Worm (Caenorhabditis elegans): Measurements from ENCODE around the gene ZC477.2.

ZC477.2 gene

DNA sequence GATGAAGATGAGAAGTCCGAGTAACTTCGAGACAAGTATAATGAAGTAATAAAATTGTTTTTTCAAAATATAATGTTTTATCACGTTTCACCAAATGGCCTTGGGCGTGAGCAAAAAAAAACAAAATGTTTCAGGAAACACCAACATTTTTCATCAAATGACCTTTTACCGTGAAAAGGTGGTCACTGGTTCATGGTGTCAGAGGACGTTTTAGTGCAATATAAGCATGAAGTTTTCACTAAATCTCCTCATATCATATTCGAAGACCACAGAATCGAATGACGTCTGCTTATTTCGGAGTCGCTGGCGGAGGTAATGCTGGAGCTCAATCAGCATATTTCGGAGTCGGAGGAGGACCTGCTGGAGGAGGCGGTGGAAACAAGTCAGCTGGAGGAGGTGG, 3.4 kb downstream of the ZC477.2 start, which contains the start of the genes ZC477.7 and ssq-3:
Gene ZC477.7 (minus strand): TSS at position 101 of the 400 bp plus-strand sequence.
Gene ssq-3 (plus strand): TSS at position 251 of the 400 bp plus-strand sequence.
- no peak for TF ChIP-seq tbx-11 (GFP tag; IDR thresholded peaks at IDR 0.05)
- TF ChIP-seq hmg-4 (GFP tag; optimal IDR thresholded peaks at IDR 0.05) = no peak
- no peak for TF ChIP-seq ets-7 (tag; optimal IDR thresholded peaks at IDR 0.05)
- TF ChIP-seq hmbx-1 (tag; optimal IDR thresholded peaks at IDR 0.05) = no peak
- no peak for TF ChIP-seq flt-1 (GFP tag; IDR thresholded peaks at IDR 0.05)
- TF ChIP-seq ceh-36 (tag; optimal IDR thresholded peaks at IDR 0.05) = no peak
- TF ChIP-seq B0310.2 (tag; optimal IDR thresholded peaks at IDR 0.05) = no peak
- no peak for TF ChIP-seq ceh-13 (GFP tag; optimal IDR thresholded peaks at IDR 0.05)
- no peak for TF ChIP-seq scrt-1 (GFP tag; IDR thresholded peaks at IDR 0.05)
- TF ChIP-seq tra-4 (tag; optimal IDR thresholded peaks at IDR 0.05) = no peak

DNA sequence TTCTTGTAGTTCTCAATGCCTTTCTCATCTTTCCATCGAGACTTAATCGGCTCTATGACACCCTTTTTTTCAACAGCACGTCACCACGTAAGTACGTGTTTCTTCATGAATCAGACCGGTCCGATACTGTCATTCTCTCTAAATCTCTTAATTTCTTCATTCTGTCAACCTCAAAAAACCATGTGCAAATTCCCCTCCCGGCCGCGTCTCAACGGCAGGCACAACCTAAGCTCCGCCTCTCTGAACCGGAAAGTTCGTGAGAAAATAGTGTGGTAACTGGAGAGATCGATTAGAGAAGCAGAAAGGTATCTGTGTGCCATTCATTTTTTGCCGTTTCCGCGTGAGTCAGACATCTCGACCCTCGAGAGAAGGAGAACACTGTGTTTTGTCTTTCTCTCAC, 6.6 kb downstream of the ZC477.2 start, which contains the start of gene nas-8:
Gene nas-8 (plus strand): TSS at position 301 of the 400 bp plus-strand sequence.
- TF ChIP-seq hnd-1 (tag; optimal IDR thresholded peaks at IDR 0.05) (no peak), aly-1 (tag; optimal IDR thresholded peaks at IDR 0.05) (no peak), tra-4 (tag; optimal IDR thresholded peaks at IDR 0.05) (no peak), pes-1 (GFP tag; IDR thresholded peaks at IDR 0.05) (no peak)

DNA sequence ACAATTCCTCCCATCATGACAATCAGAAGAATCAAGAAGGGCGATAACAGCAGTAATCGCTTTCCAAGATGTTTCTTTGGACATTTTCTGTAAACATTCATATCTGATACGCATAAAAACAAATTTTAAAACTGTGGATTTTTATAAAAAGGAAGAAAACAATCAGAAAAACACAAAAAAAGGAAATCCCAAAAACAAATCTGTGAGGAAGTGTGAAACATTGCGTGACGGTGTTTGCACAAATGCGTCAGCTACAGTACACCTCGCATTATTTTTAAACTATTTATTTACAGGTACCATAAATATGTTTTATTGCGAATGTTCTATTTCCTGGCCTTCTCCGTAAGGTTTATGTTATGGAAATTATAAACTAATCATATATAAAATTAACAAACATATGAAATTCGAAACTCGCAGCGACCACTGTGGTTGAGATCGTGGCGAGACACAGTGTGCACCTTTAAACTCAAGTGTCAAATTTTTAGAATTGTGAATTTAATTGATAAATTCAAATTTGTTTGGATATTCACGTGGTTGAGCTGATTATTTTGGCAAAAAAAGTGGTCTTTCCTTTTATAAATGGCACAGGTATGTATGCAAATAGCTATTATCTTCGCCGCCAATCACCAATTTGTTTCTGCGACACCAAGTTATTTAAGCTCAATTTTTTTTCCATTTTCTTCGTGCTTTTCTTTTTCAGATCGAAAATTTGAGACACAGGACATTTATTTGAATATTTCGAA, 13.5 kb downstream of the ZC477.2 start, which contains the start of the genes C34D4.10 and str-48:
Gene C34D4.10 (minus strand): TSS at position 101 of the 743 bp plus-strand sequence.
Gene str-48 (plus strand): TSS at position 693 of the 743 bp plus-strand sequence.
- TF ChIP-seq F13C5.2 (tag; optimal IDR thresholded peaks at IDR 0.05) = no peak
- TF ChIP-seq ceh-36 (tag; optimal IDR thresholded peaks at IDR 0.05) = no peak
- TF ChIP-seq sea-1 (GFP tag; conservative IDR thresholded peaks at IDR 0.05) = no peak
- no peak for TF ChIP-seq flt-1 (GFP tag; IDR thresholded peaks at IDR 0.05)
- no peak for TF ChIP-seq hmg-4 (GFP tag; optimal IDR thresholded peaks at IDR 0.05)
- TF ChIP-seq aly-1 (tag; optimal IDR thresholded peaks at IDR 0.05) = no peak

DNA sequence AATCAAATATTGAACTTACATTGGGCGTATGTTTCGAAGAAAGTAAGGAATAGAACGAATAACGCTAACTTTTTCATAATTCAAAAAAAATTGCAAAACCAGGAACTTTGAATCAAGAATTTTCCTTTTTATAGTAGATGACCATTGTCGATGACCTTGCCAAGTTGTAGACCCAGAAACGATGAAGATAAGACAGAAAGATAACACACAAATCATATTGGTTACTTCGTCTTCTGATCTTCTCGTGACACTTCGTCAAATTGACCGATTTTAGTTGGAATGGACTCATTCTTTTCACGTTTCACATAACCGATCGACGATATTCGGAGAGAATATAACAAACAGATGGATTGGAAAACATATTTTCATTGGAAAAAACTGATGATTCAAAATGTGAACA, 23.8 kb downstream of the ZC477.2 start, which contains the start of gene grsp-3:
Gene grsp-3 (minus strand): TSS at position 149 of the 400 bp plus-strand sequence.
- no peak for TF ChIP-seq hmg-4 (GFP tag; optimal IDR thresholded peaks at IDR 0.05)
- TF ChIP-seq hmbx-1 (tag; optimal IDR thresholded peaks at IDR 0.05) = no peak
- TF ChIP-seq sea-1 (GFP tag; conservative IDR thresholded peaks at IDR 0.05) = no peak
- TF ChIP-seq ets-7 (tag; optimal IDR thresholded peaks at IDR 0.05) = no peak
- TF ChIP-seq scrt-1 (GFP tag; IDR thresholded peaks at IDR 0.05) = no peak
- TF ChIP-seq aly-1 (tag; optimal IDR thresholded peaks at IDR 0.05) = no peak
- no peak for TF ChIP-seq tra-4 (tag; optimal IDR thresholded peaks at IDR 0.05)
- TF ChIP-seq flt-1 (GFP tag; IDR thresholded peaks at IDR 0.05) = no peak
- no peak for TF ChIP-seq B0310.2 (tag; optimal IDR thresholded peaks at IDR 0.05)
- no peak for TF ChIP-seq F13C5.2 (tag; optimal IDR thresholded peaks at IDR 0.05)
- TF ChIP-seq tbx-37 (GFP tag; conservative IDR thresholded peaks at IDR 0.05) = no peak
- TF ChIP-seq ceh-36 (tag; optimal IDR thresholded peaks at IDR 0.05) = no peak
- no peak for TF ChIP-seq ceh-13 (GFP tag; optimal IDR thresholded peaks at IDR 0.05)
- no peak for TF ChIP-seq hnd-1 (tag; optimal IDR thresholded peaks at IDR 0.05)
- no peak for TF ChIP-seq pes-1 (GFP tag; IDR thresholded peaks at IDR 0.05)
- TF ChIP-seq tbx-11 (GFP tag; IDR thresholded peaks at IDR 0.05) = no peak
- TF ChIP-seq ama-1 (optimal IDR thresholded peaks at IDR 0.05) = no peak

DNA sequence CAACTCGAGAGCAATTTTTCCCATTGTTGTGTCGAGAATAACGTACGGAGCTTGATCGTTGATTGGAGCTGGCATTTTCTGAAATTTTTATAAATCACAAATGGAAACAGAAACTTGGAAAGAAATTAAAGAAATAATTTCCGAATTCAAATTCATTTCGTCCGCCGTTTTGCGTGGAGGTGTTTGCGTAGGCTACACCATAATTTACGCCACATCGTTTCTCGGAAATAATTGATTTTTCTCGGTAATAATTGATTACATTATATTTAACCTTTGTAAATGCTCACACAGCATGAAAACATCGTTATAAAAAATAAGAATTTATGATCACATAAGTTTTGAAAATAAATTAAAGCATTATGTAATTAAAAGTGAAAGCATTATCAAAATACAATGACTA, 25.1 kb downstream of the ZC477.2 start, which contains the start of gene cyn-12:
Gene cyn-12 (minus strand): TSS at position 78 of the 400 bp plus-strand sequence.
- TF ChIP-seq aly-1 (tag; optimal IDR thresholded peaks at IDR 0.05) (no peak), tbx-37 (GFP tag; conservative IDR thresholded peaks at IDR 0.05) (0 out of 2 replicates have a peak, but pooled peaks have one; percentile 14), ets-7 (tag; optimal IDR thresholded peaks at IDR 0.05) (no peak)

DNA sequence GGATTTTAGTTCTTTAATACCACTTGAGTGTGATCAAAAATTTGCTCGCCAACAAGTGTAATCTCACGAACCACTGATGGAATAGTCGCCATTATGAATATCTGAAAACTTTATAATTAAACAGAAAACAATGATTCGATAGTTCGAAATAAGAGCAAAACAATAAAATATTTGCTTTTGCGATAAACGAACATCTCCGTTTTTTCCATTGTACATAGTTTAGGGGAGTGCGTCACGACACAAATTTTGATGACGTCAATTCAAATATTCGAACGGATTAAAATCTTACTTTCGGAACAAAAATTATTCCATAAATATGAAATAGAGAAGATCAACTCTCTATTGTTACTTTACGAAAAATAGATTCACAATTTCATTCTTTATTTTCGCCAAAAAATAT, 26.0 kb downstream of the ZC477.2 start, which contains the start of gene mutd-1:
Gene mutd-1 (minus strand): TSS at position 101 of the 400 bp plus-strand sequence.
- no peak for TF ChIP-seq flt-1 (GFP tag; IDR thresholded peaks at IDR 0.05)
- no peak for TF ChIP-seq pes-1 (GFP tag; IDR thresholded peaks at IDR 0.05)
- no peak for TF ChIP-seq F13C5.2 (tag; optimal IDR thresholded peaks at IDR 0.05)
- no peak for TF ChIP-seq ama-1 (optimal IDR thresholded peaks at IDR 0.05)
- TF ChIP-seq tbx-11 (GFP tag; IDR thresholded peaks at IDR 0.05) = no peak
- no peak for TF ChIP-seq ceh-13 (GFP tag; optimal IDR thresholded peaks at IDR 0.05)
- TF ChIP-seq sea-1 (GFP tag; conservative IDR thresholded peaks at IDR 0.05) = no peak
- TF ChIP-seq aly-1 (tag; optimal IDR thresholded peaks at IDR 0.05) = no peak
- no peak for TF ChIP-seq hnd-1 (tag; optimal IDR thresholded peaks at IDR 0.05)
- no peak for TF ChIP-seq hmbx-1 (tag; optimal IDR thresholded peaks at IDR 0.05)
- no peak for TF ChIP-seq ets-7 (tag; optimal IDR thresholded peaks at IDR 0.05)

DNA sequence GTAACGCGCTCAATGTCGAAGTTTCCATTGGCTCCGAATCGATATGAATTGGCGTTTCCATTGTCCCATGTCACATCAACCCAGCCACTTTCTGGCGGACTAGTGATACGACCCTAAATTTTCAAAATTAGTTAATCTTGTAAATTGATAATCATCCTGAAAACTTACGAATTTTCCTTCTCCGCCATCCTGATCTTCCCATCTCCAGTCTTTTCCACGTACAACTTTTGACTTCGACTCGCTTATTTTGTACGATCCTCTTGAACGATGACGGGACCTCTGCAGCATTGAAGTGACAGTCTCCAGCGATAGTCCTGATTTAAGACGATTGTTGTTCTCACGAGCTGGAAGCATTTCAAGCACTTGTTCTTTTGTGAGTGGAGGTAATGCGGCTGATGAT, 31.1 kb downstream of the ZC477.2 start:
- TF ChIP-seq sea-1 (GFP tag; conservative IDR thresholded peaks at IDR 0.05) (no peak), ets-7 (tag; optimal IDR thresholded peaks at IDR 0.05) (no peak), ceh-13 (GFP tag; optimal IDR thresholded peaks at IDR 0.05) (no peak)

DNA sequence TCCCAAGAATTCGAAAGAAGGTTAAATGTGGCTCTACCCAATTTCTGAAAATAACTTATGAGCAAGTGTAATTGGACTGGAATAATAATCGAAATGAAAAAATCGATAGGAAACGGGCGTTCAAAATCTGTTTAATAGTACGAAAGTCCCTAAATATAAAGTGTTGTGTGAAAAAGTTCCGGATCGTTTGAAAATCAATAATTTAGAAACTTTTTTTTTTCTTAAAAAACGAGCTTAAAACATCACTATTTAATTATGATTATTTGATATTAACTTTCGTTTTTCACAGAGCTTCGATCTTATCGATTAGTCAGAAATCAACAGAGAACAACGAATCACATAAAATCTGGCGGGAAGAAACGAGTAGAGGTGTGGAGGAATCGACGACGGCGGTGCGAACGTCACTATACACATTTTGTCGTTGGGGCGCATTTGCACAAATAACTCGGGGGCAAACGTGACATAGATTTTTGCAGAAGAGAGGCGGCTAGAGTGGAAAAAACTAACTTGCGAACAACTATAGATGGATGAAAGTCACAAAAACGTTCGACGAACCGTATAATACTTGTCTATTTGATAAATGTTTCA, 36.8 kb downstream of the ZC477.2 start, which contains the start of gene hecd-1:
Gene hecd-1 (minus strand): TSS at position 51 of the 588 bp plus-strand sequence.
- no peak for TF ChIP-seq tra-4 (tag; optimal IDR thresholded peaks at IDR 0.05)
- no peak for TF ChIP-seq pes-1 (GFP tag; IDR thresholded peaks at IDR 0.05)
- no peak for TF ChIP-seq flt-1 (GFP tag; IDR thresholded peaks at IDR 0.05)
- TF ChIP-seq sea-1 (GFP tag; conservative IDR thresholded peaks at IDR 0.05) = no peak
- no peak for TF ChIP-seq aly-1 (tag; optimal IDR thresholded peaks at IDR 0.05)
- no peak for TF ChIP-seq B0310.2 (tag; optimal IDR thresholded peaks at IDR 0.05)
- no peak for TF ChIP-seq hnd-1 (tag; optimal IDR thresholded peaks at IDR 0.05)
- no peak for TF ChIP-seq ceh-13 (GFP tag; optimal IDR thresholded peaks at IDR 0.05)
- TF ChIP-seq hmbx-1 (tag; optimal IDR thresholded peaks at IDR 0.05) = no peak
- TF ChIP-seq tbx-11 (GFP tag; IDR thresholded peaks at IDR 0.05) = no peak
- no peak for TF ChIP-seq ets-7 (tag; optimal IDR thresholded peaks at IDR 0.05)
- TF ChIP-seq scrt-1 (GFP tag; IDR thresholded peaks at IDR 0.05) = no peak
- no peak for TF ChIP-seq ceh-36 (tag; optimal IDR thresholded peaks at IDR 0.05)
- TF ChIP-seq ama-1 (optimal IDR thresholded peaks at IDR 0.05) = no peak
- TF ChIP-seq F13C5.2 (tag; optimal IDR thresholded peaks at IDR 0.05) = no peak
- TF ChIP-seq tbx-37 (GFP tag; conservative IDR thresholded peaks at IDR 0.05) = no peak

Data from whole organism, early embryonic.